Fruit fly (Drosophila melanogaster): ENCODE measurements around the gene CG7366.

The CG7366 gene

DNA sequence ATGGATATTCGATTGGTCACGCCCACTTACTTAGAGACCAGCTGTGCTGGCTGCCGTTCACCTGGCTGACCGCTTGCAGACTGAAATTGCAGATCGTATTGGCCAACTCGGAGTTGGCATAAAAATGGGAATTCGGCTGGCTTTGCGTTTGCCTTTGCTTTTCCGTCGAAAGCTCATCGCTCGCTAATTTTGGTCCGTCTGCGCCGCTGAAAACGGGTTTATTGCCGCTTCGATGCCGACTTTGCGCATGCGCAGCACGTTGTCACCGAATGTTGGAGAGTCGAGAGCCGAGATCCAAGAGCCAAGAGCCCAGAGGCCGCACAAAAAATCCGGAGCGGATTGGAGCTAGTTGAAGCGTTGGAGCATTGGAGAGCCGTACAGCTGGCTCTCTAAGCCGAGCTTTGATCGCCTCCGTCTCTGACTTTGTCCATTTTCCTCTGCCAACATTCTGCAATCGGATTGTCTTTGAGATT lies 50.5 kb downstream of the CG7366 start, which contains the start of gene CG13676:
Gene CG13676 (minus strand): TSS at position 87 of the 473 bp plus-strand sequence.
- peak; percentile 3 for TF ChIP-seq noc (tag; optimal IDR thresholded peaks at IDR 0.05)

Measured in whole organism, larva.